Fruit fly (Drosophila melanogaster) S2 (cell line): ENCODE results near the gene dUTPase.

ENCODE experiments used
- CG8478 ChIP-seq: fragments of >200 bp; optimal IDR thresholded peaks from 2 replicates; lab custom pipeline; 2018
- CTCF ChIP-seq, 2 experiments: fragments of >200 bp; optimal IDR thresholded peaks; 2 replicates each; lab custom pipeline; 2018

dm6 chr2L:10964493-10964892, 46.6 kb upstream of the dUTPase start:
- TF ChIP-seq CTCF (optimal IDR thresholded peaks at IDR 0.05; lab: Kevin White, UChicago) (peak; percentile 1 to 59), CG8478 (lab: Kevin White, UChicago) (no peak)
